Worm (Caenorhabditis elegans) whole organism, mixed stage, embryonic: ENCODE measurements around the gene F56F10.1.

ENCODE experiments used
- blmp-1 ChIP-seq: fragments of 150-350 bp; optimal IDR thresholded peaks from 2 replicates; lab custom pipeline; 2014; ENCODE audit warnings: missing biosample characterization, missing genetic modification characterization
- ces-1 ChIP-seq: fragments of 150-350 bp; optimal IDR thresholded peaks from 2 replicates; lab custom pipeline; 2014; ENCODE audit warnings: missing biosample characterization, missing genetic modification reagents, missing genetic modification characterization
- elt-1 ChIP-seq: sonication (generic microtip); optimal IDR thresholded peaks from 2 replicates; lab custom pipeline; 2017; ENCODE audit warnings: missing genetic modification characterization, mild to moderate bottlenecking, missing compliant biosample characterization, antibody characterized with exemption, moderate library complexity, borderline replicate concordance; ENCODE audit not compliant: insufficient read depth
- lin-13 ChIP-seq: fragments of 150-350 bp; optimal IDR thresholded peaks from 2 replicates; lab custom pipeline; 2014; ENCODE audit warnings: missing biosample characterization, missing genetic modification characterization
- lsy-2 ChIP-seq: fragments of 150-350 bp; optimal IDR thresholded peaks from 2 replicates; lab custom pipeline; 2014; ENCODE audit warnings: missing biosample characterization, missing genetic modification characterization
- mls-2 ChIP-seq: sonication (generic microtip); optimal IDR thresholded peaks from 2 replicates; lab custom pipeline; 2016; ENCODE audit warnings: mild to moderate bottlenecking, missing genetic modification characterization, moderate library complexity, missing compliant biosample characterization
- sem-2 ChIP-seq: fragments of 200-800 bp; sonication (Bioruptor generic); optimal IDR thresholded peaks from 2 replicates; lab custom pipeline; 2018; ENCODE audit warnings: mild to moderate bottlenecking, missing genetic modification characterization, missing compliant biosample characterization
- snpc-4 ChIP-seq: fragments of 150-350 bp; optimal IDR thresholded peaks from 2 replicates; lab custom pipeline; 2014; ENCODE audit warnings: missing biosample characterization, missing genetic modification characterization

DNA sequence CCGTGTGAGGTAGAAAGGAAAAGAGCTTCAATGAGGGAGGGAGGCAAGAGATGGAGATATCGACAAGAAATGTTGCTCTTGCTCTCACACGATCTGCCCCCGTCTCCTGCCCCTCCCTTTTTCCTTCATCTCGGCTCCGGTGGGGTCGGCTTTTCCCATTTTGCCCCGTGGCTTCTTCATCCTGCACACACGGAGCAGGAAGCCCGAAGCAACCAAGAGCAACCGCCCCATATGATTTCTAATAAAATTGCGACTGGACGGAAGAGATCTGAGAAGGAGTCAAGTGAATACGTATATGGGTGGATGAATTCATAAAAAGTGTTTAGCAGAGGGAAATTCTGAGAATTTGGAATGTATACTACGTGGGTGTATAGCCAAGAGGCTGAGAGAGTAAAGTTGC lies 27.8 kb upstream of the F56F10.1 start:
- no peak for TF ChIP-seq elt-1 (tag; lab: Kevin White, UChicago)
- TF ChIP-seq mls-2: no peak
- TF ChIP-seq snpc-4 (tag; lab: Kevin White, UChicago): no peak
- TF ChIP-seq blmp-1 (tag; lab: Kevin White, UChicago): no peak
- TF ChIP-seq lin-13: no peak
- no peak for TF ChIP-seq sem-2 (GFP tag; lab: Kevin White, UChicago)
- TF ChIP-seq lsy-2 (tag; lab: Kevin White, UChicago): no peak
- peak; percentile 18 for TF ChIP-seq ces-1
